Fruit fly (Drosophila melanogaster): ENCODE results near the gene CG10877.

Gene CG10877

DNA sequence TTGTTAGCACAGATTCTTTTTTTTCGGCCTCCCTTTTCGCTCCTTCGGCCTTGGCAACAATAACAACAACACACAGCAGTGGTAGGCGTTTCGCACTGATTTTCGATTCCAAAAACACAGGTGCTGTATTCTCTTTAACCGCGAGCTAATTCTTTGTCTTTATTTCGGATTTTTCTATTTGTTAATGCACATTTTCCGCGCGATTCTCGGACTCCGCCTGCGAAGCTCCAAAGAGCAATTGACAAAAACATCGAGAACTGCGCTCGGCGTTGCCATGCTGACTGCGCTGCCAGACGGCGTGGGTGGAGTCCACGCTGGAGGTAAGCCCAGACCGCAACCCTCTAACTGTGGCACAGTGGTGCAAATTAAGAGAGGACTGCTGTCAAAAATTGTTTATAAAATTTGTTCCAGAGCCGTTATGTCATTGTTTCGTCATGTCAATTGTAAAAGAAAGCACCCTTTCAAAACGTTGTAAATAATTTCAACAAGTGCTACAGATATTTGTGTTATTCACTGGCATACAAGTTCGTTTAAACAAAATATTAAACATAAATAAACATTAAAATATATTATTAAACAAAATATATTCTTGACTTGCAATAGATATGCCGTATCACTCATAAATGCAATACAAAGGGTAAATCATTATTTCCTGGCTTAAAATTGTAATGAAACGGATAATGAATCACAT is 6.3 kb downstream of the CG10877 start, which contains the start of the genes DPCoAC and CG5180 (continued):
- TF ChIP-seq tap (tag; optimal IDR thresholded peaks at IDR 0.05) (peak; percentile 34), CG2199 (GFP tag; IDR thresholded peaks at IDR 0.05) (peak; percentile 86), bab2 (GFP tag; optimal IDR thresholded peaks at IDR 0.05) (peak; percentile 51), pb (GFP tag; optimal IDR thresholded peaks at IDR 0.05) (peak; percentile 49), Vsx1 (GFP tag; optimal IDR thresholded peaks at IDR 0.05) (no peak), CG10565 (GFP tag; optimal IDR thresholded peaks at IDR 0.05) (no peak), gfzf (GFP tag; optimal IDR thresholded peaks at IDR 0.05) (peak; percentile 47), gcm2 (GFP tag; optimal IDR thresholded peaks at IDR 0.05) (no peak), CG10274 (GFP tag; optimal IDR thresholded peaks at IDR 0.05) (no peak), stc (GFP tag; IDR thresholded peaks at IDR 0.05) (peak; percentile 38; the same call in 1 of the 2 replicates), phol (tag; optimal IDR thresholded peaks at IDR 0.05) (peak; percentile 67), CG2116 (GFP tag; optimal IDR thresholded peaks at IDR 0.05) (peak; percentile 54), CG10321 (GFP tag; IDR thresholded peaks at IDR 0.05) (peak; percentile 49; the same call in 1 of the 2 replicates), CG1529 (GFP tag; optimal IDR thresholded peaks at IDR 0.05) (no peak), GATAe (GFP tag; conservative IDR thresholded peaks at IDR 0.05) (0 out of 2 replicates have a peak, but pooled peaks have one; percentile 13), CG9437 (GFP tag; optimal IDR thresholded peaks at IDR 0.05) (peak; percentile 59), bowl (GFP tag; IDR thresholded peaks at IDR 0.05) (no peak), CG2129 (GFP tag; IDR thresholded peaks at IDR 0.05; ENCODE audit: partially characterized antibody) (no peak), CG12219 (GFP tag; optimal IDR thresholded peaks at IDR 0.05) (peak; percentile 36), gcm (GFP tag; optimal IDR thresholded peaks at IDR 0.05) (no peak), gsb-n (tag; optimal IDR thresholded peaks at IDR 0.05) (peak; percentile 15), CG12299 (tag; optimal IDR thresholded peaks at IDR 0.05) (peak; percentile 60), sr (GFP tag; IDR thresholded peaks at IDR 0.05) (peak; percentile 78), CG1647 (GFP tag; optimal IDR thresholded peaks at IDR 0.05) (peak; percentile 75), CG2875 (GFP tag; optimal IDR thresholded peaks at IDR 0.05) (no peak), CG7271 (tag; optimal IDR thresholded peaks at IDR 0.05) (no peak), H15 (GFP tag; IDR thresholded peaks at IDR 0.05) (peak; percentile 61), CG17328 (GFP tag; IDR thresholded peaks at IDR 0.05) (peak; percentile 63), Stat92E (GFP tag; optimal IDR thresholded peaks at IDR 0.05) (peak in 1 of 3 experiments; percentile 83), oc (tag; optimal IDR thresholded peaks at IDR 0.05) (no peak), zfh1 (GFP tag; IDR thresholded peaks at IDR 0.05) (peak; percentile 78; the same call in 2 of the 3 replicates), Dref (GFP tag; IDR thresholded peaks at IDR 0.05) (peak; percentile 60), CG15696 (tag; optimal IDR thresholded peaks at IDR 0.05) (peak; percentile 42), inv (GFP tag; IDR thresholded peaks at IDR 0.05; ENCODE audit: partially characterized antibody) (peak; percentile 60; the same call in 1 of the 2 replicates), CG9797 (GFP tag; optimal IDR thresholded peaks at IDR 0.05) (peak; percentile 45), otp (GFP tag; IDR thresholded peaks at IDR 0.05) (0 out of 3 replicates have a peak, but pooled peaks have one; percentile 48), MTF-1 (GFP tag; optimal IDR thresholded peaks at IDR 0.05; ENCODE audit: borderline replicate concordance) (peak; percentile 42), CG8089 (GFP tag; optimal IDR thresholded peaks at IDR 0.05) (peak; percentile 17), D19A (tag; optimal IDR thresholded peaks at IDR 0.05) (peak; percentile 43), CG18011 (GFP tag; optimal IDR thresholded peaks at IDR 0.05) (no peak), wor (GFP tag; IDR thresholded peaks at IDR 0.05) (peak; percentile 26; the same call in 1 of the 2 replicates), CG11560 (tag; IDR thresholded peaks at IDR 0.05) (peak; percentile 68), Nf-YA (GFP tag; IDR thresholded peaks at IDR 0.05) (no peak), CG7987 (GFP tag; optimal IDR thresholded peaks at IDR 0.05) (peak; percentile 53), CG9876 (GFP tag; optimal IDR thresholded peaks at IDR 0.05) (peak; percentile 85), CG15514 (GFP tag; optimal IDR thresholded peaks at IDR 0.05) (peak; percentile 93), CG31365 (tag; optimal IDR thresholded peaks at IDR 0.05) (no peak), TFAM (GFP tag; optimal IDR thresholded peaks at IDR 0.05) (no peak)
